Worm (Caenorhabditis elegans): ENCODE measurements around the gene ttbk-2.2.
"Not testable (repeated sequence)": the region's sequence is repeated elsewhere in the genome, so short reads cannot be mapped to it uniquely, and the experiment has no call there.

Gene ttbk-2.2

ce11 chrIV:5028978-5029377 lies 37.8 kb downstream of the ttbk-2.2 start, which contains the start of the genes best-6 and C09B9.2:
Gene best-6, minus strand, starts transcription at chrIV:5029078.
Gene C09B9.2, plus strand, starts transcription at chrIV:5029291.
- TF ChIP-seq sox-4 (tag; optimal IDR thresholded peaks at IDR 0.05) (no peak), nhr-76 (tag; optimal IDR thresholded peaks at IDR 0.05) (no peak)

- TF ChIP-seq ets-5 (GFP tag; IDR thresholded peaks at IDR 0.05), result no peak
- TF ChIP-seq ama-1 (optimal IDR thresholded peaks at IDR 0.05), result no peak
- TF ChIP-seq sptf-1 (tag; optimal IDR thresholded peaks at IDR 0.05), result no peak
- TF ChIP-seq zip-4 (GFP tag; optimal IDR thresholded peaks at IDR 0.05), result no peak
- TF ChIP-seq rnt-1 (tag; optimal IDR thresholded peaks at IDR 0.05), result no peak
Observed at ce11 chrIV:5025646-5026045, 41.1 kb downstream of the ttbk-2.2 start, which contains the start of gene C09B9.85. Gene C09B9.85, minus strand, starts transcription at chrIV:5025746.

ce11 chrIV:5020533-5020932 lies 46.3 kb downstream of the ttbk-2.2 start, which contains the start of gene T28H11.8:
Gene T28H11.8, minus strand, starts transcription at chrIV:5020633.
- no peak for TF ChIP-seq nhr-28 (tag; optimal IDR thresholded peaks at IDR 0.05)
- TF ChIP-seq unc-30 (tag; optimal IDR thresholded peaks at IDR 0.05), result no peak
- TF ChIP-seq dpl-1 (GFP tag; optimal IDR thresholded peaks at IDR 0.05), result no peak
- no peak for TF ChIP-seq egl-27 (tag; optimal IDR thresholded peaks at IDR 0.05)
- no peak for TF ChIP-seq fkh-10 (GFP tag; optimal IDR thresholded peaks at IDR 0.05)
- TF ChIP-seq ztf-11 (tag; optimal IDR thresholded peaks at IDR 0.05), result no peak
- no peak for TF ChIP-seq Y116A8C.19 (tag; optimal IDR thresholded peaks at IDR 0.05; ENCODE audit: borderline replicate concordance)
- no peak for TF ChIP-seq lin-15B (tag; optimal IDR thresholded peaks at IDR 0.05)
- TF ChIP-seq dsc-1 (tag; optimal IDR thresholded peaks at IDR 0.05), result no peak
- no peak for TF ChIP-seq swsn-7 (tag; optimal IDR thresholded peaks at IDR 0.05)
- no peak for TF ChIP-seq ceh-63 (GFP tag; optimal IDR thresholded peaks at IDR 0.05)
- TF ChIP-seq blmp-1 (tag; optimal IDR thresholded peaks at IDR 0.05), result no peak
- no peak for TF ChIP-seq pag-3 (tag; optimal IDR thresholded peaks at IDR 0.05; ENCODE audit: borderline replicate concordance, insufficient read depth)
- no peak for TF ChIP-seq mef-2 (tag; optimal IDR thresholded peaks at IDR 0.05)
- no peak for TF ChIP-seq mep-1 (tag; optimal IDR thresholded peaks at IDR 0.05)
- no peak for TF ChIP-seq nhr-71 (tag; optimal IDR thresholded peaks at IDR 0.05)

ce11 chrIV:5017075-5017474 lies 49.7 kb downstream of the ttbk-2.2 start, which contains the start of gene T28H11.7:
Gene T28H11.7, minus strand, starts transcription at chrIV:5017175.
- TF ChIP-seq ceh-82, irx-1, elt-3 (tag; optimal IDR thresholded peaks at IDR 0.05): not testable (repeated sequence)

ce11 chrIV:5016461-5016860 lies 50.3 kb downstream of the ttbk-2.2 start, which contains the start of gene ssq-4:
Gene ssq-4, plus strand, starts transcription at chrIV:5016479.
- not testable (repeated sequence) for TF ChIP-seq efl-3 (GFP tag; optimal IDR thresholded peaks at IDR 0.05); unc-30 (tag; optimal IDR thresholded peaks at IDR 0.05); zag-1 (tag; optimal IDR thresholded peaks at IDR 0.05)

Data from whole organism, L1 larva.